Worm (Caenorhabditis elegans): Measurements from ENCODE around the gene F54D12.7.
A peak's percentile ranks its signal among the peaks of the same experiment; 100 is the strongest.

F54D12.7 gene

DNA sequence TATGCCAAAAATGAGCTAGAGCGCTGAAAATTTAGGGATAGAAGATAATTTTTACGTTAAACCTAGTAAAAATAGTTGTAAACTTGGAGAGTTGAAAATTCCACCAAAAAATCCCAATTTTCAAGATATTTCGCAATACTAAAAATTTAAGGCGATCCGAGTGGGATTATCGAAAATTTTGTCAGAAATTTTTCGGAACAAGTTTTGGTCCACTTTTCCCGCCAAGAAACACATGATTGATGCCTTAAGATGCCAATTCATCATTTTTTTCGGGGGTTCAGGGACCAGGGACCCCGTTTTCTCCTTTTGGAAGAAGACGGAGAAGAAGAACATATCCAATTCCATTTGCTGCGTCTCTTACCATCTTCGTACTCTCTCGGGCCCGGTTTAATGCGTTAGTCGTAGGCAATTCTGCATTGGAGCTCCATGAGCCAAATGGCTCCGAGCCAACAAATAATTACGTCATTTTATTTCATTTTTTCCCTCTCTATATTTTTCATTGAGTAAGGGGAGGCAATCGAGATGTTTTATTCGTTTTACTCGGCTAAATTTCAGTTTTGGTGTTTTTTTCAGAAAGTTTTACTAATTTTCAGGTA, 40.6 kb downstream of the F54D12.7 start:
- TF ChIP-seq unc-86 (tag; optimal IDR thresholded peaks at IDR 0.05) (no peak), fkh-6 (tag; optimal IDR thresholded peaks at IDR 0.05) (no peak), ceh-14 (tag; optimal IDR thresholded peaks at IDR 0.05) (no peak), F13H6.1 (tag; optimal IDR thresholded peaks at IDR 0.05) (no peak), C38D4.7 (GFP tag; optimal IDR thresholded peaks at IDR 0.05) (no peak), ceh-9 (tag; optimal IDR thresholded peaks at IDR 0.05) (no peak), mec-3 (tag; optimal IDR thresholded peaks at IDR 0.05; ENCODE audit: borderline replicate concordance) (no peak), nfya-1 (tag; optimal IDR thresholded peaks at IDR 0.05) (no peak), ceh-18 (tag; optimal IDR thresholded peaks at IDR 0.05) (no peak), nhr-232 (tag; optimal IDR thresholded peaks at IDR 0.05) (no peak)

DNA sequence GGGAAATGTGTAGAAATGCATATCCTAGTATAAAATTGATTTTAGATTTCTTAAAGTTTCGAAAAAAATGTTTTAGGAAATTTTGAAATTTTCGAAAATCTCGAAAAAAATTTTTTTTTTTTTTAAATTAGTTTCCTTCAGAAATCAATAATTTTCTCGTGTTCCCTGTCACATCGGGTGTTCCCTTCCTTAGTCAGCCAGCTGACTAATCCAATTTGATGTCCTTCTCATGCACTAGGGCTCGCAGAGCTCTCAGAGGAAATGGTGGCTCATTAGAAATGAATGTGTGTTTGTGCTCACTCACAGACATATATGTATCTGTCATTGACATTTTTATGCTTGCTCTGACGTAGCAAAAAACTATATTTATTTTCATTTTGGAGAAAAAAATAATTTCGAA, 41.4 kb downstream of the F54D12.7 start:
- peak; percentile 43 for TF ChIP-seq ceh-48 (tag; optimal IDR thresholded peaks at IDR 0.05)
- TF ChIP-seq nhr-11 (tag; optimal IDR thresholded peaks at IDR 0.05) = no peak
- TF ChIP-seq unc-42 (tag; optimal IDR thresholded peaks at IDR 0.05) = peak; percentile 78
- no peak for TF ChIP-seq pag-3 (tag; optimal IDR thresholded peaks at IDR 0.05; ENCODE audit: borderline replicate concordance)
- TF ChIP-seq ceh-22 (tag; optimal IDR thresholded peaks at IDR 0.05) = no peak

DNA sequence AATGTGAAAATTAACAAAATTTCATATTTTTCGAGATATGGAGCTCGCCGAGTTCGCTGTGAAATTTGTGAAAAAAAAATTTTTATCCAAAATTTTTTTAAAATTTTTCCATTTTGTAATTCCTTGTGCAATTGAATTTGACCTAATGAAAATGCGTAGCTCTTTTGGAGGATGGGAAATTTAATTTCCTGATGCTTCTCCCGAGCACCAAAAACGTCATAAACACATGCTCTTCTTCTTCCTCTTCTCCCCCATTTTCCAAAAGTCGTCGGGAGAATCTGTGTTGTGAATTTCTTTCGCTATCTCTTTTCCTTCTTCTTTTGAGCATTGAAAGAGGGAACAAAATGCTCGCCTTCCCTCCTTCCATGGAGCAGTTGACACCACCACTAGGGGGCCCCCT, 43.8 kb downstream of the F54D12.7 start:
- TF ChIP-seq pros-1 (tag; optimal IDR thresholded peaks at IDR 0.05) (no peak), ceh-48 (tag; optimal IDR thresholded peaks at IDR 0.05) (peak; percentile 90), Y22D7AL.16 (tag; optimal IDR thresholded peaks at IDR 0.05) (no peak), zip-5 (tag; optimal IDR thresholded peaks at IDR 0.05) (no peak), unc-86 (tag; optimal IDR thresholded peaks at IDR 0.05) (no peak), ceh-9 (tag; optimal IDR thresholded peaks at IDR 0.05) (no peak), hlh-13 (GFP tag; optimal IDR thresholded peaks at IDR 0.05) (no peak), C08G9.2 (tag; optimal IDR thresholded peaks at IDR 0.05) (no peak), npax-4 (tag; optimal IDR thresholded peaks at IDR 0.05) (no peak), ceh-31 (tag; optimal IDR thresholded peaks at IDR 0.05) (peak; percentile 28), unc-42 (tag; optimal IDR thresholded peaks at IDR 0.05) (peak; percentile 99), madf-2 (tag; optimal IDR thresholded peaks at IDR 0.05) (no peak), unc-3 (GFP tag; conservative IDR thresholded peaks at IDR 0.05) (no peak), unc-3 (tag; optimal IDR thresholded peaks at IDR 0.05) (no peak), nfya-1 (tag; optimal IDR thresholded peaks at IDR 0.05) (no peak), ceh-34 (tag; optimal IDR thresholded peaks at IDR 0.05) (no peak), eyg-1 (tag; optimal IDR thresholded peaks at IDR 0.05) (no peak), tbx-7 (tag; optimal IDR thresholded peaks at IDR 0.05) (no peak), elt-2 (tag; optimal IDR thresholded peaks at IDR 0.05) (no peak), ceh-2 (tag; optimal IDR thresholded peaks at IDR 0.05) (no peak), ets-4 (tag; optimal IDR thresholded peaks at IDR 0.05) (no peak), pat-9 (tag; optimal IDR thresholded peaks at IDR 0.05) (no peak)

DNA sequence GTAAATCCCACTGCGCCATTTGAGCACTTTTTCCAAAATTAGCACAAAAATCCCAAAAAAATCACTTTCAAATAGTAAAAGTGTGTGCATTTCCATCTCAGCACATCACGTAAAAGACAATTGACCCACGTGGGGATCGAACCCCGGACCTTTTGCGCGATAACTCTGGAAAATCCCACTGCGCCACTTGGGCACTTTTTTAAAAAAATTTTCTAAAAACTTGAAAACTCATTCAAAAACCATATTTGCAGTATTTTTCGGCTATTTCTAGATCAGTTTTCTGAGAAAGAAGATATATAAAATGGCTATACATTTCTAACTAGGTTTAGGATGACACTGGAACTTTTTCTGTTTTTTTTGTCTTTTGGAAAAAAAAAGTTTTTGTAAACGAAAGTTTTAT, 45.1 kb downstream of the F54D12.7 start:
- TF ChIP-seq ceh-45 (GFP tag; IDR thresholded peaks at IDR 0.05) (no peak), F13H6.1 (tag; optimal IDR thresholded peaks at IDR 0.05) (no peak), elt-4 (tag; optimal IDR thresholded peaks at IDR 0.05) (no peak), pqm-1 (tag; optimal IDR thresholded peaks at IDR 0.05) (no peak), npax-4 (tag; optimal IDR thresholded peaks at IDR 0.05) (no peak), T23F11.4 (GFP tag; optimal IDR thresholded peaks at IDR 0.05) (no peak), dve-1 (tag; optimal IDR thresholded peaks at IDR 0.05) (no peak), ahr-1 (tag; optimal IDR thresholded peaks at IDR 0.05) (no peak), che-1 (tag; optimal IDR thresholded peaks at IDR 0.05) (no peak), ama-1 (optimal IDR thresholded peaks at IDR 0.05) (no peak), unc-42 (tag; optimal IDR thresholded peaks at IDR 0.05) (no peak), fkh-10 (GFP tag; optimal IDR thresholded peaks at IDR 0.05) (no peak)

Data from whole organism, late embryonic.